Fruit fly (Drosophila melanogaster): ENCODE results near the gene CG18404.

Gene CG18404

DNA sequence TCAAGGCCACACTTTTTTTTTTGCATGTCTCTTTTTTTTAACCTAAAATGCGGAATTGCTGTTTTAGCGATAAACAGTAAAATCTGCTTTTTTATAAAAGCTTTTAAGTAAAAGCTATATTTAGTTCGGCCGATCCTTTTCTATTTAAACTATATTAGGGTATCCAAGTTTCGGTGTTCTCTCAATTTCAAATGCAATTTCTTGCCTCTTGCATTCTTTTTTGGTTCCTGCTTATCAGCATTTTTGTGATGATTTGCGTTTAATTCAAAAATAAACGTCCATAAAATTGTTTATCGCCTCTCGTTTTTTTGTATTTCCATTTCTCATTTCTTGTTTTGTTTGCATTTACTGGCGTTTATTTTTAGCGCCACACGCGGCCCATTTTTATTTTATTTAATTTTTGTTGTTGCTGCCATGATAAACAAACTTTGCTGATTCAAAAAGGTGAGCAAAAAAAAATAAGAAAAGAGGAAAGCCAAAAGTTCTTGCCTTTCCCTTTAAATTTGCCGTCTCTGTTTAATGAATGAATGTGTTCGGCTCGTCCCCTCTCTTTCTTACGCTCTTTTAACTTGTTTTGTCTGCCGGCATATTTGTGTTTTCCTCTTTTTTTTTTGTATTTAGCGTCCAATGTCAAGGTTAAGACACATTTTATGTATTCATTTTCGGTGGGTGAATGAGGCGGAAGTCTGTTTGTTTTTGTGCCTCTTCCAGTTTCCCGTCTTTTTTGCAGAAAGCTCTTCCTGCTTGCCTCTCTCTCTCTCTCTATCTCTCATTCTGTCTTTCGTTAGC is 28.6 kb downstream of the CG18404 start (continued):
- TF ChIP-seq cyc (GFP tag; optimal IDR thresholded peaks at IDR 0.05) = peak; percentile 63
- no peak for TF ChIP-seq CG15336 (GFP tag; IDR thresholded peaks at IDR 0.05)
- TF ChIP-seq Sox14 (GFP tag; optimal IDR thresholded peaks at IDR 0.05) = peak; percentile 57
- TF ChIP-seq lz (GFP tag; optimal IDR thresholded peaks at IDR 0.05) = peak; percentile 75
- peak; percentile 23 for TF ChIP-seq CG11902 (GFP tag; optimal IDR thresholded peaks at IDR 0.05)
- TF ChIP-seq acj6 (GFP tag; optimal IDR thresholded peaks at IDR 0.05) = peak; percentile 37
- TF ChIP-seq fd85E (GFP tag; optimal IDR thresholded peaks at IDR 0.05) = no peak
- TF ChIP-seq achi (GFP tag; optimal IDR thresholded peaks at IDR 0.05) = no peak
- no peak for TF ChIP-seq Ets96B (tag; optimal IDR thresholded peaks at IDR 0.05)
- peak; percentile 39 for TF ChIP-seq Eip75B (GFP tag; optimal IDR thresholded peaks at IDR 0.05)
- TF ChIP-seq Ets21C (GFP tag; optimal IDR thresholded peaks at IDR 0.05) = peak; percentile 66
- peak; percentile 84 for TF ChIP-seq CG31627 (GFP tag; optimal IDR thresholded peaks at IDR 0.05)
- TF ChIP-seq dsx (GFP tag; optimal IDR thresholded peaks at IDR 0.05; ENCODE audit: poor library complexity, severe bottlenecking) = peak; percentile 25
- TF ChIP-seq Blimp-1 (GFP tag; optimal IDR thresholded peaks at IDR 0.05) = peak; percentile 48
- peak; percentile 43 for TF ChIP-seq CG6792 (GFP tag; optimal IDR thresholded peaks at IDR 0.05)
- TF ChIP-seq Met (GFP tag; optimal IDR thresholded peaks at IDR 0.05) = peak; percentile 74

DNA sequence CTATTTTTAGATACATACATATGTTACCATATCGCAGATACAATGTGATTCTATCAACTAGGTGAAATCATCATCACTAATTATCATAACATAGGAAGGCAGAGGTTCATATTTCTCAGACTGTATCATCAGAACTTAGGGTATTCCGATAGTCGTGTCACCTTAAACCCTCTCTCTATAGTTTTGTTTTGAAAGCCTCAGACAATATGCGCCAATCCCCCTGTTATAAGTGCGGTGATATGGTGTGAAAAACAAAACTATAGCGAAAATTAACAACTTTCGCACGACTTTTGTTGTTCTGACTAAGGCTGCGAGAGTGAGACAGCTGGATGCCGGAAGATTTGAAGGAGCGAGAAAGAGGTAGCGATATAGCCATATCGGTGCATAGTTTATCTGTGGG is 29.5 kb downstream of the CG18404 start:
- TF ChIP-seq Eip78C (GFP tag) (peak; percentile 47), Smox (GFP tag; optimal IDR thresholded peaks at IDR 0.05) (no peak), ss (GFP tag; optimal IDR thresholded peaks at IDR 0.05) (no peak), salr (GFP tag; optimal IDR thresholded peaks at IDR 0.05) (no peak), Hr39 (GFP tag; optimal IDR thresholded peaks at IDR 0.05) (no peak), svp (GFP tag) (peak; percentile 12), dsx (GFP tag; optimal IDR thresholded peaks at IDR 0.05; ENCODE audit: poor library complexity, severe bottlenecking) (peak; percentile 9), CG31627 (GFP tag; optimal IDR thresholded peaks at IDR 0.05) (no peak), net (GFP tag; optimal IDR thresholded peaks at IDR 0.05) (no peak), spab (GFP tag; optimal IDR thresholded peaks at IDR 0.05) (no peak), CG3032 (tag; optimal IDR thresholded peaks at IDR 0.05) (no peak), acj6 (GFP tag; optimal IDR thresholded peaks at IDR 0.05) (no peak)

DNA sequence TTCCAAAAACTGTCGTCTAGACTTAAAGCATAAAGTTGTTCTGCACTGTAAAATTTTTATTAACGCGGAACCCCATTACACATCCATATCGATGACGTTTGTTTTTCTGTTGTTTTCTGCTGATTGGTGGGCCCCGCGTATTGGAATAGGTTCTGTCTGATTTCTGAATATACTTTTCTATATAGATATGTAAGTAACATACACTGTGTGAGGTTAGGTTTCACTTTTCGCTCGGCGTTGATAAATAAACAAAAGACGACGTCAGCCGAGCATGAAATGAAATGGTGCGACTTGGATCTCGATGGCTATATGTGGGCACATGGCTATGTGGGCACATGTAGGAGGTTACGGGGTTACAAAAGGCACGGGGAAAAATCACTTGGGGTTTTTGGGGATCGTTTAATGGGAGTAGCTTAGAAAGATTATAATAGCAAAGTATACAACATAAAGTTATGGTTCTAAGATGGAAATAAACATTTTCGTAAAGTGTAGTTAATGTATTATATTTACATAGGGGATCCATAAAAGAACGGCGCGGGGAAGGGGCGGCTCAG is 30.1 kb downstream of the CG18404 start:
- TF ChIP-seq Ets21C (GFP tag; optimal IDR thresholded peaks at IDR 0.05) = no peak
- no peak for TF ChIP-seq pdm3 (GFP tag; optimal IDR thresholded peaks at IDR 0.05)
- TF ChIP-seq fd85E (GFP tag; optimal IDR thresholded peaks at IDR 0.05) = no peak
- TF ChIP-seq Hr39 (GFP tag; optimal IDR thresholded peaks at IDR 0.05) = no peak
- no peak for TF ChIP-seq CG10631 (GFP tag; optimal IDR thresholded peaks at IDR 0.05)
- no peak for TF ChIP-seq Hr4 (GFP tag; optimal IDR thresholded peaks at IDR 0.05)
- no peak for TF ChIP-seq salr (GFP tag; optimal IDR thresholded peaks at IDR 0.05)
- TF ChIP-seq CG31627 (GFP tag; optimal IDR thresholded peaks at IDR 0.05) = no peak
- no peak for TF ChIP-seq ss (GFP tag; optimal IDR thresholded peaks at IDR 0.05)
- peak; percentile 38 for TF ChIP-seq Eip78C (GFP tag)
- TF ChIP-seq svp (GFP tag) = peak; percentile 67
- no peak for TF ChIP-seq topi (GFP tag; optimal IDR thresholded peaks at IDR 0.05)

DNA sequence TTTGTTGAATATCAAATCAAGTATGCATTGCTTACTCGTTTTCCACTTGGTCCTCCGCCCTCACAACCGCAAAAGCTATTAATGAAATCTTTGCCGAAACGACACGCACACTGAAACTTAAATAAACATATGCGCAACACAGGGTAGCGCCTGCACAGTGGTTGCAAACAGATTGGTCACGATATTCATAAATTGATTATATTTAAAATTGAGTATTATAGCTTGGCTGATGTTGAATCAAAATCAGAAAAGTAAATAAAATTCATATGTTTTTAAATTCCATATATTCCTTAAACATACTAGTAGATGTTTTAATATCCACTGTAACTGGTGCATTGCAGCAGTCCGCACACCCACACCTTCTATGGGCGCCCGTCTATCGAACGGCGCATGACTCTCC is 31.0 kb downstream of the CG18404 start:
- peak; percentile 79 for TF ChIP-seq Ets96B (tag; optimal IDR thresholded peaks at IDR 0.05)
- peak; percentile 90 for TF ChIP-seq CG6163 (GFP tag; IDR thresholded peaks at IDR 0.05)
- peak; percentile 87 for TF ChIP-seq CG8119 (GFP tag; IDR thresholded peaks at IDR 0.05)
- TF ChIP-seq acj6 (GFP tag; optimal IDR thresholded peaks at IDR 0.05) = peak; percentile 76
- peak; percentile 75 for TF ChIP-seq CG1621 (tag; optimal IDR thresholded peaks at IDR 0.05)
- TF ChIP-seq CG3032 (tag; optimal IDR thresholded peaks at IDR 0.05) = peak; percentile 65
- no peak for TF ChIP-seq CG8319 (GFP tag; optimal IDR thresholded peaks at IDR 0.05)
- peak; percentile 85 for TF ChIP-seq Gug (GFP tag; IDR thresholded peaks at IDR 0.05)
- peak; percentile 64 for TF ChIP-seq dac (GFP tag; optimal IDR thresholded peaks at IDR 0.05)
- TF ChIP-seq CG11762 (GFP tag; optimal IDR thresholded peaks at IDR 0.05; ENCODE audit: insufficient read depth) = peak; percentile 27
- TF ChIP-seq pdm3 (GFP tag; optimal IDR thresholded peaks at IDR 0.05) = peak; percentile 73
- peak; percentile 56 for TF ChIP-seq CG3919 (GFP tag; optimal IDR thresholded peaks at IDR 0.05)
- TF ChIP-seq CG6808 (GFP tag; optimal IDR thresholded peaks at IDR 0.05) = peak; percentile 5
- TF ChIP-seq OdsH (GFP tag; optimal IDR thresholded peaks at IDR 0.05) = peak; percentile 81
- peak; percentile 91 for TF ChIP-seq CG15336 (GFP tag; IDR thresholded peaks at IDR 0.05)
- no peak for TF ChIP-seq topi (GFP tag; optimal IDR thresholded peaks at IDR 0.05)
- TF ChIP-seq Sox102F (GFP tag; optimal IDR thresholded peaks at IDR 0.05) = peak; percentile 60
- no peak for TF ChIP-seq CG11902 (GFP tag; optimal IDR thresholded peaks at IDR 0.05)
- peak; percentile 47 for TF ChIP-seq Sox14 (GFP tag; optimal IDR thresholded peaks at IDR 0.05)
- TF ChIP-seq Hr38 (GFP tag; optimal IDR thresholded peaks at IDR 0.05) = no peak
- TF ChIP-seq Eip93F (GFP tag; optimal IDR thresholded peaks at IDR 0.05) = no peak
- peak; percentile 52 for TF ChIP-seq CG16779 (tag; optimal IDR thresholded peaks at IDR 0.05)
- TF ChIP-seq Hr4 (GFP tag; optimal IDR thresholded peaks at IDR 0.05) = peak; percentile 80
